Worm (Caenorhabditis elegans) whole organism, young adult: ENCODE results near the gene col-130.

Experiments used
- B0035.1 ChIP-seq: sonication (generic microtip); optimal IDR thresholded peaks from 2 replicates; lab custom pipeline; 2016; ENCODE audit warnings: missing genetic modification characterization, mild to moderate bottlenecking, missing compliant biosample characterization, missing genotype, missing genetic modification reagents
- C06A6.2 ChIP-seq: fragments of 200-800 bp; sonication (Bioruptor generic); conservative IDR thresholded peaks from 2 replicates; pipeline ENCODE4 v1.3.6; 2022; ENCODE audit warnings: missing genetic modification characterization, missing compliant biosample characterization
- F22D6.2 ChIP-seq: sonication (generic microtip); optimal IDR thresholded peaks from 2 replicates; lab custom pipeline; 2016; ENCODE audit warnings: mild to moderate bottlenecking, missing genetic modification characterization, missing compliant biosample characterization
- F33H1.4 ChIP-seq: fragments of 200-800 bp; sonication (Bioruptor generic); IDR thresholded peaks from 2 replicates; pipeline ENCODE4 v1.3.6; 2022; ENCODE audit warnings: missing genetic modification reagents, missing genetic modification characterization, missing compliant biosample characterization
- F37B4.10 ChIP-seq: fragments of 200-800 bp; sonication (Bioruptor generic); IDR thresholded peaks from 2 replicates; pipeline ENCODE4 v1.3.6; 2022; ENCODE audit warnings: missing genetic modification characterization, missing compliant biosample characterization
- F39B2.1 ChIP-seq: fragments of 200-800 bp; sonication (Bioruptor generic); IDR thresholded peaks from 2 replicates; pipeline ENCODE4 v1.3.6; 2022; ENCODE audit warnings: missing genetic modification reagents, missing genetic modification characterization, missing compliant biosample characterization
- F57A8.1 ChIP-seq: fragments of 200-800 bp; sonication (Bioruptor generic); optimal IDR thresholded peaks from 2 replicates; lab custom pipeline; 2018; ENCODE audit warnings: mild to moderate bottlenecking, missing genetic modification characterization, moderate library complexity, missing compliant biosample characterization
- K12H6.12 ChIP-seq: fragments of 200-800 bp; sonication (Bioruptor generic); optimal IDR thresholded peaks from 2 replicates; lab custom pipeline; 2018; ENCODE audit warnings: mild to moderate bottlenecking, missing genetic modification characterization, missing compliant biosample characterization
- T26A5.8 ChIP-seq: sonication (generic microtip); optimal IDR thresholded peaks from 2 replicates; lab custom pipeline; 2016; ENCODE audit warnings: missing genetic modification characterization, missing compliant biosample characterization
- Y53F4B.3 ChIP-seq: fragments of 200-800 bp; sonication (Bioruptor generic); IDR thresholded peaks from 2 replicates; pipeline ENCODE4 v1.3.6; 2022; ENCODE audit warnings: missing genetic modification reagents, missing genetic modification characterization, missing compliant biosample characterization
- Y79H2A.3 ChIP-seq: fragments of 200-800 bp; sonication (Bioruptor generic); conservative IDR thresholded peaks from 2 replicates; pipeline ENCODE4 v1.3.6; 2022; ENCODE audit warnings: missing genetic modification reagents, missing genetic modification characterization, missing compliant biosample characterization
- Y95B8A.8 ChIP-seq: fragments of 200-800 bp; sonication (Bioruptor generic); IDR thresholded peaks from 2 replicates; pipeline ENCODE4 v1.3.6; 2022; ENCODE audit warnings: missing genetic modification reagents, missing genetic modification characterization, missing compliant biosample characterization
- aptf-3 ChIP-seq: fragments of 200-800 bp; sonication (Bioruptor generic); IDR thresholded peaks from 2 replicates; pipeline ENCODE4 v1.3.6; 2022; ENCODE audit warnings: missing genetic modification characterization, missing compliant biosample characterization
- athp-1 ChIP-seq: sonication (generic microtip); optimal IDR thresholded peaks from 2 replicates; lab custom pipeline; 2017; ENCODE audit warnings: mild to moderate bottlenecking, missing genetic modification characterization, missing compliant biosample characterization
- dpff-1 ChIP-seq: sonication (generic microtip); optimal IDR thresholded peaks from 2 replicates; lab custom pipeline; 2017; ENCODE audit warnings: mild to moderate bottlenecking, missing genetic modification characterization, missing compliant biosample characterization
- dpl-1 ChIP-seq: fragments of 150-350 bp; optimal IDR thresholded peaks from 2 replicates; lab custom pipeline; 2014; ENCODE audit warnings: missing biosample characterization, missing genetic modification reagents, missing genetic modification characterization
- efl-1 ChIP-seq: fragments of 150-350 bp; optimal IDR thresholded peaks from 2 replicates; lab custom pipeline; 2014; ENCODE audit warnings: missing biosample characterization, missing genetic modification reagents, missing genetic modification characterization
- egl-44 ChIP-seq: fragments of 200-800 bp; sonication (Bioruptor generic); IDR thresholded peaks from 2 replicates; pipeline ENCODE4 v1.3.6; 2022; ENCODE audit warnings: missing genetic modification reagents, missing genetic modification characterization, missing compliant biosample characterization
- egrh-3 ChIP-seq: fragments of 200-800 bp; sonication (Bioruptor generic); IDR thresholded peaks from 2 replicates; pipeline ENCODE4 v1.3.6; 2022; ENCODE audit warnings: missing genetic modification reagents, missing genetic modification characterization, missing compliant biosample characterization
- hmg-1.2 ChIP-seq: fragments of 200-800 bp; sonication (Bioruptor generic); IDR thresholded peaks from 2 replicates; pipeline ENCODE4 v1.3.6; 2022; ENCODE audit warnings: missing genetic modification reagents, missing genetic modification characterization, missing compliant biosample characterization
- lag-1 ChIP-seq: fragments of 200-800 bp; sonication (Bioruptor generic); IDR thresholded peaks from 2 replicates; pipeline ENCODE4 v1.3.6; 2022; ENCODE audit warnings: missing genetic modification reagents, missing genetic modification characterization, missing compliant biosample characterization
- lin-40 ChIP-seq: sonication (generic microtip); optimal IDR thresholded peaks from 2 replicates; lab custom pipeline; 2016; ENCODE audit warnings: missing genetic modification characterization, mild to moderate bottlenecking, missing compliant biosample characterization, missing genotype, missing genetic modification reagents
- lin-54 ChIP-seq: fragments of 200-800 bp; sonication (Bioruptor generic); optimal IDR thresholded peaks from 2 replicates; lab custom pipeline; 2018; ENCODE audit warnings: mild to moderate bottlenecking, missing genetic modification characterization, missing compliant biosample characterization
- lsl-1 ChIP-seq: fragments of 200-800 bp; sonication (Bioruptor generic); optimal IDR thresholded peaks from 2 replicates; lab custom pipeline; 2018; ENCODE audit warnings: mild to moderate bottlenecking, missing genetic modification characterization, moderate library complexity, missing compliant biosample characterization
- madf-6 ChIP-seq: fragments of 200-800 bp; sonication (Bioruptor generic); IDR thresholded peaks from 2 replicates; pipeline ENCODE4 v1.3.6; 2022; ENCODE audit warnings: missing genetic modification reagents, missing genetic modification characterization, missing compliant biosample characterization
- mcd-1 ChIP-seq: fragments of 200-800 bp; sonication (Bioruptor generic); IDR thresholded peaks from 2 replicates; pipeline ENCODE4 v1.3.6; 2022; ENCODE audit warnings: missing genetic modification reagents, missing genetic modification characterization, missing compliant biosample characterization
- nfya-1 ChIP-seq: sonication (generic microtip); optimal IDR thresholded peaks from 2 replicates; lab custom pipeline; 2017; ENCODE audit warnings: antibody characterized with exemption, missing compliant biosample characterization, missing genetic modification characterization, borderline replicate concordance; ENCODE audit not compliant: insufficient read depth
- nhr-90 ChIP-seq: sonication (generic microtip); optimal IDR thresholded peaks from 2 replicates; lab custom pipeline; 2016; ENCODE audit warnings: missing genotype, mild to moderate bottlenecking, missing genetic modification characterization, missing compliant biosample characterization
- pha-4 ChIP-seq: fragments of 150-350 bp; sonication (generic microtip); optimal IDR thresholded peaks from 2 replicates; lab custom pipeline; 2014; ENCODE audit warnings: missing biosample characterization, missing genetic modification reagents, missing genetic modification characterization
- rpc-1 ChIP-seq, 2 experiments: fragments of 150-350 bp in 1 of 2; sonication (generic microtip) in 1 of 2; optimal IDR thresholded peaks; 2 replicates each; lab custom pipeline; 2014 to 2018; ENCODE audit warnings: missing biosample characterization in 1 of 2, missing genetic modification characterization in 1 of 2, missing genetic modification reagents in 1 of 2, missing genotype in 1 of 2
- tbp1 ChIP-seq: fragments of 200-800 bp; sonication (Bioruptor generic); optimal IDR thresholded peaks from 2 replicates; lab custom pipeline; 2018; ENCODE audit warnings: mild to moderate bottlenecking, missing genetic modification characterization, missing compliant biosample characterization
- unc-130 ChIP-seq: sonication (generic microtip); optimal IDR thresholded peaks from 2 replicates; lab custom pipeline; 2016; ENCODE audit warnings: missing genetic modification reagents, missing genetic modification characterization, missing compliant biosample characterization
- xnd-1 ChIP-seq: sonication (generic microtip); optimal IDR thresholded peaks from 2 replicates; lab custom pipeline; 2016; ENCODE audit warnings: missing genotype, missing genetic modification reagents, missing genetic modification characterization, missing compliant biosample characterization
- zfh-2 ChIP-seq: fragments of 200-800 bp; sonication (Bioruptor generic); conservative IDR thresholded peaks from 2 replicates; pipeline ENCODE4 v1.3.6; 2022; ENCODE audit warnings: missing genetic modification reagents, missing genetic modification characterization, missing compliant biosample characterization
- ztf-18 ChIP-seq: sonication (generic microtip); optimal IDR thresholded peaks from 2 replicates; lab custom pipeline; 2016; ENCODE audit warnings: missing genotype, mild to moderate bottlenecking, missing genetic modification characterization, missing compliant biosample characterization
- ztf-22 ChIP-seq: fragments of 200-800 bp; sonication (Bioruptor generic); optimal IDR thresholded peaks from 2 replicates; lab custom pipeline; 2018; ENCODE audit warnings: mild to moderate bottlenecking, missing genetic modification characterization, moderate library complexity, missing compliant biosample characterization
- ztf-26 ChIP-seq: sonication (generic microtip); optimal IDR thresholded peaks from 2 replicates; lab custom pipeline; 2017; ENCODE audit warnings: missing genetic modification characterization, missing compliant biosample characterization

col-130 gene

DNA sequence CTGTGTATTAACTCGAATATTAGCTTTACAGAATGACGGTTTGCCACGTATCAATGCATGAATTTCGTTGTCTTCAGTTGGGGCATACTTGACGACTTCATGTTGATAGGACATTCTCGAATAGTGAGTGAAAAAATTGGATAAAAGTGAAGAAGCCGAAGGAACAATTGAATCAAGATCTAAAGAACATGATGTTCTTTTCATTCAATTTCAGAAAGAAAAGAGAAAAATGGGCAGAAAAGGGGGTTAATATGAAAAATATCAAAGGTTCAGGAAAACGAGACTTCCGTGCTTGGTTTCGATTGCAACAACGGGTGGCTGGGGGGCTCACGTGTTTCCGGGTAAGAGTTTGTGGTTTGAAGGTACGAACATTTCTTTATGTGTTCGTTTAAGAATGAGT is 13.7 kb downstream of the col-130 start:
- TF ChIP-seq Y53F4B.3 (GFP tag; lab: Robert Waterston, UW) (no peak), nfya-1 (tag; lab: Kevin White, UChicago) (no peak), madf-6 (GFP tag; lab: Robert Waterston, UW) (no peak), F39B2.1 (GFP tag; lab: Robert Waterston, UW) (no peak), ztf-18 (tag; lab: Kevin White, UChicago) (no peak), xnd-1 (tag; lab: Kevin White, UChicago) (no peak), dpff-1 (tag; lab: Kevin White, UChicago) (no peak), Y79H2A.3 (GFP tag; lab: Robert Waterston, UW) (no peak), athp-1 (tag; lab: Kevin White, UChicago) (no peak), hmg-1.2 (GFP tag; lab: Robert Waterston, UW) (no peak), nhr-90 (tag; lab: Kevin White, UChicago) (no peak), rpc-1 (optimal IDR thresholded peaks at IDR 0.05; lab: Kevin White, UChicago) (no peak), rpc-1 (tag; optimal IDR thresholded peaks at IDR 0.05; lab: Kevin White, UChicago) (no peak), tbp1 (GFP tag; lab: Kevin White, UChicago) (no peak), unc-130 (GFP tag; lab: Kevin White, UChicago) (no peak), Y95B8A.8 (GFP tag; lab: Robert Waterston, UW) (no peak), egl-44 (GFP tag; lab: Robert Waterston, UW) (no peak), pha-4 (tag; lab: Kevin White, UChicago) (no peak), T26A5.8 (tag; lab: Kevin White, UChicago) (no peak), zfh-2 (GFP tag; lab: Robert Waterston, UW) (no peak)

- TF ChIP-seq lin-40 (tag; lab: Kevin White, UChicago): no peak
- no peak for TF ChIP-seq lsl-1 (GFP tag; lab: Kevin White, UChicago)
- no peak for TF ChIP-seq F22D6.2 (tag; lab: Kevin White, UChicago)
- TF ChIP-seq Y53F4B.3 (GFP tag; lab: Robert Waterston, UW): no peak
- no peak for TF ChIP-seq C06A6.2 (GFP tag; lab: Robert Waterston, UW)
- TF ChIP-seq F57A8.1 (GFP tag; lab: Kevin White, UChicago): no peak
- TF ChIP-seq F37B4.10 (GFP tag; lab: Robert Waterston, UW): no peak
- TF ChIP-seq hmg-1.2 (GFP tag; lab: Robert Waterston, UW): no peak
- no peak for TF ChIP-seq egrh-3
- no peak for TF ChIP-seq nhr-90 (tag; lab: Kevin White, UChicago)
- TF ChIP-seq lag-1: no peak
- TF ChIP-seq aptf-3 (GFP tag; lab: Robert Waterston, UW): no peak
- TF ChIP-seq K12H6.12 (tag; lab: Kevin White, UChicago): no peak
- no peak for TF ChIP-seq ztf-26 (tag; lab: Kevin White, UChicago)
- TF ChIP-seq egl-44 (GFP tag; lab: Robert Waterston, UW): no peak
Measured at ce11 chrIV:12410167-12410566, 18.1 kb downstream of the col-130 start, which contains the start of gene acl-13. TSS of gene acl-13 (plus strand) at chrIV:12410467.

DNA sequence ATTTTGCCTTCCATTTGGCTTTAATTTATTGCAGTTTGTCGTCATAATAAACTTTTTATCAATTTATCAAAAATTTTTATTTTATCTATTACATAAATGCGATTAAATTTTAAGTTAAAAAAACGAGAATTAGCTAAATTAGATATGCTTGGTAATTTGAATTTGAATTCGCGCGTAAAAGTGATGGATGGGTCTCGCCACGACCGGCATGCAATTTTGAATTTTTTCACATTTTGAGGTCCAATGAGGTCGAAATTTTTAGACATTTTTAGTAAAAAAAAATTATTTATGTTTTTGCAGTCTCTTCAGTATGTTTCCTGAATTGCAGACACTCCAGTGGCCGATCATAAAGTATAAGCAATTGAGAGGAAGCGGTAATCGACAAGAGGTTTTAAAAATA is 19.7 kb downstream of the col-130 start, which contains the start of gene dsb-1:
Gene dsb-1, plus strand, starts transcription at position 301 of the 400 bp plus-strand sequence.
- peak; percentile 40 for TF ChIP-seq efl-1
- TF ChIP-seq F33H1.4: peak; percentile 63
- TF ChIP-seq B0035.1 (tag; lab: Kevin White, UChicago): no peak
- 0 out of 2 replicates have a peak, but pooled peaks have one; percentile 8 for TF ChIP-seq mcd-1 (GFP tag; lab: Robert Waterston, UW)
- no peak for TF ChIP-seq ztf-22
- peak; percentile 47; the same call in 1 of the 2 replicates for TF ChIP-seq madf-6 (GFP tag; lab: Robert Waterston, UW)
- TF ChIP-seq lsl-1 (GFP tag; lab: Kevin White, UChicago): peak; percentile 19
- peak; percentile 26 for TF ChIP-seq lin-54
- TF ChIP-seq dpl-1: peak; percentile 22
